Worm (Caenorhabditis elegans) whole organism, young adult: ENCODE results near the gene E04F6.4.
A peak's percentile ranks its signal among the peaks of the same experiment; 100 is the strongest.

Experiments used
- B0261.1 ChIP-seq: sonication (generic microtip); optimal IDR thresholded peaks from 2 replicates; lab custom pipeline; 2016; ENCODE audit warnings: mild to moderate bottlenecking, missing genetic modification characterization, moderate library complexity, missing compliant biosample characterization
- C17E4.6 ChIP-seq: fragments of 200-800 bp; sonication (Bioruptor generic); IDR thresholded peaks from 2 replicates; pipeline ENCODE4 v1.3.6; 2022; ENCODE audit warnings: missing genetic modification reagents, missing genetic modification characterization, missing compliant biosample characterization
- F10E7.11 ChIP-seq: sonication (generic microtip); optimal IDR thresholded peaks from 2 replicates; lab custom pipeline; 2017; ENCODE audit warnings: mild to moderate bottlenecking, missing genetic modification characterization, moderate library complexity, missing compliant biosample characterization
- F22D6.2 ChIP-seq: sonication (generic microtip); optimal IDR thresholded peaks from 2 replicates; lab custom pipeline; 2016; ENCODE audit warnings: mild to moderate bottlenecking, missing genetic modification characterization, missing compliant biosample characterization
- F49E8.2 ChIP-seq: sonication (generic microtip); optimal IDR thresholded peaks from 3 replicates; lab custom pipeline; 2017; ENCODE audit warnings: missing genetic modification characterization, mild to moderate bottlenecking, missing compliant biosample characterization, antibody characterized with exemption, moderate library complexity; ENCODE audit not compliant: insufficient read depth
- F57A8.1 ChIP-seq: fragments of 200-800 bp; sonication (Bioruptor generic); optimal IDR thresholded peaks from 2 replicates; lab custom pipeline; 2018; ENCODE audit warnings: mild to moderate bottlenecking, missing genetic modification characterization, moderate library complexity, missing compliant biosample characterization
- Y53G8AR.9 ChIP-seq: fragments of 200-800 bp; sonication (Bioruptor generic); conservative IDR thresholded peaks from 2 replicates; pipeline ENCODE4 v1.3.6; 2022; ENCODE audit warnings: missing genetic modification reagents, missing genetic modification characterization, missing compliant biosample characterization
- Y95B8A.8 ChIP-seq: fragments of 200-800 bp; sonication (Bioruptor generic); IDR thresholded peaks from 2 replicates; pipeline ENCODE4 v1.3.6; 2022; ENCODE audit warnings: missing genetic modification reagents, missing genetic modification characterization, missing compliant biosample characterization
- atf-7 ChIP-seq: sonication (generic microtip); optimal IDR thresholded peaks from 2 replicates; lab custom pipeline; 2017; ENCODE audit warnings: mild to moderate bottlenecking, missing genetic modification characterization, missing compliant biosample characterization
- bed-1 ChIP-seq: fragments of 200-800 bp; sonication (Bioruptor generic); IDR thresholded peaks from 2 replicates; pipeline ENCODE4 v1.3.6; 2022; ENCODE audit warnings: missing genetic modification reagents, missing genetic modification characterization, missing compliant biosample characterization
- cebp-1 ChIP-seq, 2 experiments: fragments of 200-800 bp in 1 of 2; sonication (Bioruptor generic) in 1 of 2; sonication (generic microtip) in 1 of 2; IDR thresholded peaks in 1 of 2; optimal IDR thresholded peaks in 1 of 2; 2 replicates each; pipeline versions ENCODE4 v1.3.6 to Lab custom; 2017 to 2022; ENCODE audit warnings: missing compliant biosample characterization in 2 of 2, missing genetic modification characterization in 2 of 2, mild to moderate bottlenecking in 1 of 2, missing genetic modification reagents in 1 of 2, moderate library complexity in 1 of 2
- ceh-100 ChIP-seq: fragments of 200-800 bp; sonication (Bioruptor generic); IDR thresholded peaks from 2 replicates; pipeline ENCODE4 v1.3.6; 2022; ENCODE audit warnings: missing genetic modification reagents, missing genetic modification characterization, missing compliant biosample characterization
- ceh-27 ChIP-seq: fragments of 200-800 bp; sonication (Bioruptor generic); optimal IDR thresholded peaks from 2 replicates; lab custom pipeline; 2018; ENCODE audit warnings: mild to moderate bottlenecking, missing genetic modification characterization, moderate library complexity, missing compliant biosample characterization
- ceh-40 ChIP-seq: fragments of 200-800 bp; sonication (Bioruptor generic); IDR thresholded peaks from 2 replicates; pipeline ENCODE4 v1.3.6; 2022; ENCODE audit warnings: missing genetic modification characterization, missing compliant biosample characterization
- ceh-79 ChIP-seq: sonication (generic microtip); optimal IDR thresholded peaks from 2 replicates; lab custom pipeline; 2017; ENCODE audit warnings: mild to moderate bottlenecking, missing genetic modification characterization, missing compliant biosample characterization
- dox-1 ChIP-seq: fragments of 200-800 bp; sonication (Bioruptor generic); IDR thresholded peaks from 2 replicates; pipeline ENCODE4 v1.3.6; 2022; ENCODE audit warnings: missing genetic modification reagents, missing genetic modification characterization, missing compliant biosample characterization
- egl-18 ChIP-seq: fragments of 200-800 bp; sonication (Bioruptor generic); IDR thresholded peaks from 2 replicates; pipeline ENCODE4 v1.3.6; 2022; ENCODE audit warnings: missing genetic modification reagents, missing genetic modification characterization, missing compliant biosample characterization
- ekl-4 ChIP-seq: fragments of 200-800 bp; sonication (Bioruptor generic); IDR thresholded peaks from 2 replicates; pipeline ENCODE4 v1.3.6; 2022; ENCODE audit warnings: missing genetic modification reagents, missing genetic modification characterization, missing compliant biosample characterization
- ets-4 ChIP-seq: fragments of 200-800 bp; sonication (Bioruptor generic); optimal IDR thresholded peaks from 2 replicates; lab custom pipeline; 2018; ENCODE audit warnings: mild to moderate bottlenecking, missing genetic modification characterization, missing compliant biosample characterization
- fkh-3 ChIP-seq: sonication (generic microtip); optimal IDR thresholded peaks from 2 replicates; lab custom pipeline; 2016; ENCODE audit warnings: mild to moderate bottlenecking, missing genetic modification characterization, missing compliant biosample characterization
- gei-17 ChIP-seq: fragments of 200-800 bp; sonication (Bioruptor generic); optimal IDR thresholded peaks from 2 replicates; lab custom pipeline; 2018; ENCODE audit warnings: mild to moderate bottlenecking, missing genetic modification characterization, missing compliant biosample characterization
- him-1 ChIP-seq: sonication (generic microtip); optimal IDR thresholded peaks from 2 replicates; lab custom pipeline; 2016; ENCODE audit warnings: missing genotype, missing genetic modification reagents, missing genetic modification characterization, missing compliant biosample characterization
- hlh-12 ChIP-seq: sonication (generic microtip); optimal IDR thresholded peaks from 2 replicates; lab custom pipeline; 2016; ENCODE audit warnings: missing genetic modification characterization, missing compliant biosample characterization
- let-607 ChIP-seq, 2 experiments: fragments of 200-800 bp in 1 of 2; sonication (Bioruptor generic) in 1 of 2; sonication (generic microtip) in 1 of 2; optimal IDR thresholded peaks; 2 replicates each; lab custom pipeline; 2016 to 2018; ENCODE audit warnings: mild to moderate bottlenecking in 2 of 2, missing compliant biosample characterization in 2 of 2, missing genetic modification characterization in 2 of 2, moderate library complexity in 2 of 2, missing genotype in 1 of 2
- madf-3 ChIP-seq: fragments of 200-800 bp; sonication (Bioruptor generic); IDR thresholded peaks from 2 replicates; pipeline ENCODE4 v1.3.6; 2022; ENCODE audit warnings: missing genetic modification reagents, missing genetic modification characterization, missing compliant biosample characterization
- mes-4 ChIP-seq: sonication (generic microtip); optimal IDR thresholded peaks from 2 replicates; lab custom pipeline; 2016; ENCODE audit warnings: missing genotype, missing genetic modification characterization, missing compliant biosample characterization
- nfya-2 ChIP-seq: fragments of 200-800 bp; sonication (Bioruptor generic); IDR thresholded peaks from 2 replicates; pipeline ENCODE4 v1.3.6; 2022; ENCODE audit warnings: missing genetic modification reagents, missing genetic modification characterization, missing compliant biosample characterization
- nfyb-1 ChIP-seq: fragments of 200-800 bp; sonication (Bioruptor generic); IDR thresholded peaks from 2 replicates; pipeline ENCODE4 v1.3.6; 2022; ENCODE audit warnings: missing genetic modification reagents, missing genetic modification characterization, missing compliant biosample characterization
- nhr-120 ChIP-seq: fragments of 200-800 bp; sonication (Bioruptor generic); IDR thresholded peaks from 2 replicates; pipeline ENCODE4 v1.3.6; 2022; ENCODE audit warnings: missing genetic modification characterization, missing compliant biosample characterization
- nhr-27 ChIP-seq: fragments of 200-800 bp; sonication (Bioruptor generic); optimal IDR thresholded peaks from 2 replicates; lab custom pipeline; 2018; ENCODE audit warnings: mild to moderate bottlenecking, missing genetic modification characterization, moderate library complexity, missing compliant biosample characterization
- pha-4 ChIP-seq: fragments of 150-350 bp; sonication (generic microtip); optimal IDR thresholded peaks from 2 replicates; lab custom pipeline; 2014; ENCODE audit warnings: missing biosample characterization, missing genetic modification reagents, missing genetic modification characterization
- rcor-1 ChIP-seq: fragments of 200-800 bp; sonication (Bioruptor generic); IDR thresholded peaks from 2 replicates; pipeline ENCODE4 v1.3.6; 2022; ENCODE audit warnings: missing genetic modification reagents, missing genetic modification characterization, missing compliant biosample characterization
- rpc-1 ChIP-seq, 2 experiments: fragments of 150-350 bp in 1 of 2; sonication (generic microtip) in 1 of 2; optimal IDR thresholded peaks; 2 replicates each; lab custom pipeline; 2014 to 2018; ENCODE audit warnings: missing biosample characterization in 1 of 2, missing genetic modification characterization in 1 of 2, missing genetic modification reagents in 1 of 2, missing genotype in 1 of 2
- sea-2 ChIP-seq: fragments of 200-800 bp; sonication (Bioruptor generic); IDR thresholded peaks from 2 replicates; pipeline ENCODE4 v1.3.6; 2022; ENCODE audit warnings: missing genetic modification characterization, missing compliant biosample characterization
- snpc-1.1 ChIP-seq: sonication (generic microtip); optimal IDR thresholded peaks from 2 replicates; lab custom pipeline; 2017; ENCODE audit warnings: missing genetic modification characterization, mild to moderate bottlenecking, missing compliant biosample characterization, antibody characterized with exemption, moderate library complexity, missing genotype, missing genetic modification reagents; ENCODE audit not compliant: insufficient read depth
- snpc-1.3 ChIP-seq: sonication (generic microtip); optimal IDR thresholded peaks from 2 replicates; lab custom pipeline; 2017; ENCODE audit warnings: missing genetic modification characterization, mild to moderate bottlenecking, missing compliant biosample characterization, antibody characterized with exemption, moderate library complexity, missing genotype, missing genetic modification reagents; ENCODE audit not compliant: insufficient read depth
- sptf-2 ChIP-seq: fragments of 200-800 bp; sonication (Bioruptor generic); optimal IDR thresholded peaks from 2 replicates; lab custom pipeline; 2018; ENCODE audit warnings: mild to moderate bottlenecking, missing genetic modification characterization, missing compliant biosample characterization
- tbx-9 ChIP-seq: sonication (generic microtip); optimal IDR thresholded peaks from 2 replicates; lab custom pipeline; 2016; ENCODE audit warnings: borderline replicate concordance, missing genetic modification characterization, inconsistent platforms, missing compliant biosample characterization
- tlf-1 ChIP-seq: fragments of 200-800 bp; sonication (Bioruptor generic); optimal IDR thresholded peaks from 2 replicates; lab custom pipeline; 2018; ENCODE audit warnings: mild to moderate bottlenecking, missing genetic modification characterization, missing compliant biosample characterization
- zfh-2 ChIP-seq: fragments of 200-800 bp; sonication (Bioruptor generic); conservative IDR thresholded peaks from 2 replicates; pipeline ENCODE4 v1.3.6; 2022; ENCODE audit warnings: missing genetic modification reagents, missing genetic modification characterization, missing compliant biosample characterization
- ztf-18 ChIP-seq: sonication (generic microtip); optimal IDR thresholded peaks from 2 replicates; lab custom pipeline; 2016; ENCODE audit warnings: missing genotype, mild to moderate bottlenecking, missing genetic modification characterization, missing compliant biosample characterization

The E04F6.4 gene

ce11 chrII:7176108-7176507 is 13.1 kb upstream of the E04F6.4 start:
- TF ChIP-seq F10E7.11 (tag; lab: Kevin White, UChicago) (no peak), ceh-27 (GFP tag; lab: Kevin White, UChicago) (peak; percentile 18)

ce11 chrII:7182630-7183029 is 6.6 kb upstream of the E04F6.4 start:
- TF ChIP-seq F57A8.1 (GFP tag; lab: Kevin White, UChicago) (no peak), ceh-40 (GFP tag; lab: Robert Waterston, UW) (no peak), mes-4 (tag; lab: Kevin White, UChicago) (no peak), nhr-27 (tag; lab: Kevin White, UChicago) (no peak), cebp-1 (GFP tag; IDR thresholded peaks at IDR 0.05; lab: Robert Waterston, UW) (no peak), cebp-1 (tag; optimal IDR thresholded peaks at IDR 0.05; lab: Kevin White, UChicago) (no peak), zfh-2 (GFP tag; lab: Robert Waterston, UW) (no peak), nhr-120 (GFP tag; lab: Robert Waterston, UW) (no peak), Y53G8AR.9 (GFP tag; lab: Robert Waterston, UW) (no peak), nfya-2 (no peak), ceh-100 (no peak), nfyb-1 (GFP tag; lab: Robert Waterston, UW) (no peak), him-1 (tag; lab: Kevin White, UChicago) (no peak), tlf-1 (GFP tag; lab: Kevin White, UChicago) (no peak), tbx-9 (tag; lab: Kevin White, UChicago) (no peak), F49E8.2 (tag; lab: Kevin White, UChicago) (no peak), snpc-1.1 (tag; lab: Kevin White, UChicago) (no peak), madf-3 (no peak)

ce11 chrII:7183493-7184272 is 5.5 kb upstream of the E04F6.4 start, which contains the start of gene pdl-1:
Gene pdl-1 (plus strand): TSS chrII:7183801.
- TF ChIP-seq F22D6.2 (tag; lab: Kevin White, UChicago): peak; percentile 6
- peak; percentile 89 for TF ChIP-seq snpc-1.3 (tag; lab: Kevin White, UChicago)
- TF ChIP-seq ceh-79 (tag; lab: Kevin White, UChicago): peak; percentile 91
- peak; percentile 67 for TF ChIP-seq rcor-1 (GFP tag; lab: Robert Waterston, UW)
- TF ChIP-seq snpc-1.1 (tag; lab: Kevin White, UChicago): peak; percentile 59
- TF ChIP-seq sea-2 (GFP tag; lab: Robert Waterston, UW): 0 out of 2 replicates have a peak, but pooled peaks have one; percentile 80
- TF ChIP-seq nfya-2: no peak
- TF ChIP-seq ztf-18: peak; percentile 80
- TF ChIP-seq gei-17: peak; percentile 39
- TF ChIP-seq B0261.1 (tag; lab: Kevin White, UChicago): peak; percentile 86
- peak; percentile 92 for TF ChIP-seq dox-1 (GFP tag; lab: Robert Waterston, UW)
- TF ChIP-seq sptf-2 (GFP tag; lab: Kevin White, UChicago): peak; percentile 31
- TF ChIP-seq Y95B8A.8: peak; percentile 62; the same call in 1 of the 2 replicates
- TF ChIP-seq ceh-100: peak; percentile 77
- peak; percentile 63; the same call in 1 of the 2 replicates for TF ChIP-seq C17E4.6 (GFP tag; lab: Robert Waterston, UW)
- TF ChIP-seq bed-1 (GFP tag; lab: Robert Waterston, UW): peak; percentile 94
- peak; percentile 99 for TF ChIP-seq rpc-1 (optimal IDR thresholded peaks at IDR 0.05; lab: Kevin White, UChicago)
- TF ChIP-seq rpc-1 (tag; optimal IDR thresholded peaks at IDR 0.05; lab: Kevin White, UChicago): peak; percentile 98
- TF ChIP-seq let-607 (tag; optimal IDR thresholded peaks at IDR 0.05; lab: Kevin White, UChicago): peak; percentile 28 to 30
- TF ChIP-seq fkh-3 (tag; lab: Kevin White, UChicago): peak; percentile 71
- TF ChIP-seq ekl-4 (GFP tag; lab: Robert Waterston, UW): peak; percentile 88
- peak; percentile 53; the same call in 1 of the 2 replicates for TF ChIP-seq madf-3
- TF ChIP-seq nhr-120 (GFP tag; lab: Robert Waterston, UW): 0 out of 2 replicates have a peak, but pooled peaks have one; percentile 37
- TF ChIP-seq hlh-12 (tag; lab: Kevin White, UChicago): peak; percentile 84
- peak; percentile 85 for TF ChIP-seq atf-7 (tag; lab: Kevin White, UChicago)
- peak; percentile 62 for TF ChIP-seq ets-4 (GFP tag; lab: Kevin White, UChicago)
- TF ChIP-seq pha-4: no peak
- TF ChIP-seq egl-18 (GFP tag; lab: Robert Waterston, UW): 0 out of 2 replicates have a peak, but pooled peaks have one; percentile 46
- peak; percentile 39 for TF ChIP-seq tlf-1 (GFP tag; lab: Kevin White, UChicago)
